Worm (Caenorhabditis elegans) whole organism, L4 larva: ENCODE results near the gene C09B9.4.

Source experiments
- ZK546.5 ChIP-seq, 2 experiments: sonication (generic microtip); optimal IDR thresholded peaks; 2 replicates each; lab custom pipeline; 2017; ENCODE audit warnings: missing biosample characterization in 2 of 2, missing genetic modification characterization in 2 of 2
- ama-1 ChIP-seq: fragments of 150-350 bp; optimal IDR thresholded peaks from 2 replicates; lab custom pipeline; 2014; ENCODE audit warnings: inconsistent platforms, mixed read lengths
- ceh-32 ChIP-seq: sonication (generic microtip); optimal IDR thresholded peaks from 2 replicates; lab custom pipeline; 2016; ENCODE audit warnings: mild to moderate bottlenecking, missing genetic modification characterization, missing compliant biosample characterization; ENCODE audit not compliant: poor library complexity
- dve-1 ChIP-seq: sonication (generic microtip); optimal IDR thresholded peaks from 2 replicates; lab custom pipeline; 2017; ENCODE audit warnings: antibody characterized with exemption, mild to moderate bottlenecking, missing genetic modification characterization, missing compliant biosample characterization; ENCODE audit not compliant: insufficient read depth
- fos-1 ChIP-seq: fragments of 150-350 bp; optimal IDR thresholded peaks from 2 replicates; lab custom pipeline; 2014; ENCODE audit warnings: missing biosample characterization, missing genetic modification characterization
- lin-39 ChIP-seq: fragments of 150-350 bp; optimal IDR thresholded peaks from 2 replicates; lab custom pipeline; 2014; ENCODE audit warnings: missing biosample characterization, missing genetic modification reagents, missing genetic modification characterization
- lsy-2 ChIP-seq, 2 experiments: fragments of 150-350 bp in 1 of 2; sonication (generic microtip) in 1 of 2; optimal IDR thresholded peaks; 2 replicates each; lab custom pipeline; 2014 to 2017; ENCODE audit warnings: missing biosample characterization in 2 of 2, missing genetic modification characterization in 2 of 2
- pqm-1 ChIP-seq: sonication (generic microtip); optimal IDR thresholded peaks from 2 replicates; lab custom pipeline; 2017; ENCODE audit warnings: missing biosample characterization, missing genetic modification characterization
- sdz-12 ChIP-seq: fragments of 200-800 bp; sonication (Bioruptor generic); optimal IDR thresholded peaks from 2 replicates; lab custom pipeline; 2018; ENCODE audit warnings: mild to moderate bottlenecking, missing genetic modification characterization, missing compliant biosample characterization

- TF ChIP-seq pqm-1 (tag; lab: Kevin White, UChicago) (no peak), ceh-32 (tag; lab: Kevin White, UChicago) (no peak), dve-1 (tag; lab: Kevin White, UChicago) (peak; percentile 25), fos-1 (tag; lab: Kevin White, UChicago) (no peak), lsy-2 (tag; optimal IDR thresholded peaks at IDR 0.05; lab: Kevin White, UChicago) (no peak), ZK546.5 (tag; optimal IDR thresholded peaks at IDR 0.05; lab: Kevin White, UChicago) (no peak), sdz-12 (no peak), ama-1 (lab: Kevin White, UChicago) (no peak), lin-39 (no peak)
Observed at ce11 chrIV:5063297-5063696, 30.1 kb upstream of the C09B9.4 start.
